Fruit fly (Drosophila melanogaster) whole organism, pupa: ENCODE data around the gene CG3842.

Experiments
- CG12605 ChIP-seq: fragments of 200-800 bp; sonication (Bioruptor generic); IDR thresholded peaks from 2 replicates; pipeline ENCODE4 v1.3.6; 2022; ENCODE audit warnings: missing biosample characterization, missing genetic modification characterization
- CG17806 ChIP-seq: fragments of 200-800 bp; sonication (Bioruptor generic); optimal IDR thresholded peaks from 2 replicates; lab custom pipeline; 2018; ENCODE audit warnings: missing biosample characterization, mild to moderate bottlenecking, missing genetic modification characterization, moderate library complexity
- Ets98B ChIP-seq: fragments of 200-800 bp; sonication (Bioruptor generic); IDR thresholded peaks from 2 replicates; pipeline ENCODE4 v1.3.6; 2022; ENCODE audit warnings: missing biosample characterization, missing genetic modification characterization
- Pif1A ChIP-seq: fragments of 200-800 bp; sonication (Bioruptor generic); optimal IDR thresholded peaks from 3 replicates; lab custom pipeline; 2016; ENCODE audit warnings: missing biosample characterization, missing genetic modification characterization
- fd96Ca ChIP-seq: fragments of 200-800 bp; sonication (Bioruptor generic); IDR thresholded peaks from 3 replicates; pipeline ENCODE4 v1.3.6; 2022; ENCODE audit warnings: missing biosample characterization, missing genetic modification characterization
- rn ChIP-seq: fragments of 200-800 bp; sonication (Bioruptor generic); IDR thresholded peaks from 2 replicates; pipeline ENCODE4 v1.3.6; 2022; ENCODE audit warnings: missing biosample characterization, missing genetic modification characterization

DNA sequence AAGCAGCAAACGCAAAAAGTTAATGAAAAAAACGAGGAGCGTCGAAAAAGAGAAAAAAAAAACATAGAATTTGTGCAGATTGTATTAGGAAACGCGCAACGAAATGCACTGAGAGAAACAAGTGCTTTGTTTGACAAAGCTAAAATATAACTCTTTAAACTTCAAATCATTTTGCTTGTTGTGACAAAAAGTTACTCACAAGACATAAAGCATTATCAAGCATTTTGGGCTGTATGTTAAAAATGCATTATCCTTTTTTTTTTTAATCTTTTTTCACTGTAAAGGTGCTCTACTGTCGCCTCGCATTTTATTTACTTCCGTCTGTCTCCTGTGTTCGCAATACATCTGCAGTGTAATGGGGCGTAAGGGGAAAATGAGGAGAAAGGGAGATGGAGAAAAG lies 39.2 kb downstream of the CG3842 start:
- no peak for TF ChIP-seq CG17806
- no peak for TF ChIP-seq Pif1A (GFP tag; lab: Kevin White, UChicago)
- no peak for TF ChIP-seq fd96Ca (GFP tag; lab: Robert Waterston, UW)
- TF ChIP-seq Ets98B (GFP tag; lab: Robert Waterston, UW): no peak
- TF ChIP-seq CG12605 (GFP tag; lab: Robert Waterston, UW): no peak
- no peak for TF ChIP-seq rn
